Worm (Caenorhabditis elegans) whole organism, late embryonic: ENCODE measurements around the gene lgc-48.

Source experiments
- C38D4.7 ChIP-seq: fragments of 200-800 bp; sonication (Bioruptor generic); optimal IDR thresholded peaks from 2 replicates; lab custom pipeline; 2018; ENCODE audit warnings: mild to moderate bottlenecking, missing genetic modification characterization, moderate library complexity, missing compliant biosample characterization
- ama-1 ChIP-seq: fragments of 150-350 bp; optimal IDR thresholded peaks from 2 replicates; lab custom pipeline; 2014
- dmd-4 ChIP-seq: sonication (generic microtip); optimal IDR thresholded peaks from 2 replicates; lab custom pipeline; 2016; ENCODE audit warnings: borderline replicate concordance, missing genetic modification characterization, missing compliant biosample characterization
- npax-4 ChIP-seq: sonication (generic microtip); optimal IDR thresholded peaks from 2 replicates; lab custom pipeline; 2016; ENCODE audit warnings: missing genetic modification characterization, missing compliant biosample characterization
- pha-4 ChIP-seq: fragments of 150-350 bp; optimal IDR thresholded peaks from 2 replicates; lab custom pipeline; 2018; ENCODE audit warnings: missing biosample characterization, missing genetic modification reagents, missing genetic modification characterization

DNA sequence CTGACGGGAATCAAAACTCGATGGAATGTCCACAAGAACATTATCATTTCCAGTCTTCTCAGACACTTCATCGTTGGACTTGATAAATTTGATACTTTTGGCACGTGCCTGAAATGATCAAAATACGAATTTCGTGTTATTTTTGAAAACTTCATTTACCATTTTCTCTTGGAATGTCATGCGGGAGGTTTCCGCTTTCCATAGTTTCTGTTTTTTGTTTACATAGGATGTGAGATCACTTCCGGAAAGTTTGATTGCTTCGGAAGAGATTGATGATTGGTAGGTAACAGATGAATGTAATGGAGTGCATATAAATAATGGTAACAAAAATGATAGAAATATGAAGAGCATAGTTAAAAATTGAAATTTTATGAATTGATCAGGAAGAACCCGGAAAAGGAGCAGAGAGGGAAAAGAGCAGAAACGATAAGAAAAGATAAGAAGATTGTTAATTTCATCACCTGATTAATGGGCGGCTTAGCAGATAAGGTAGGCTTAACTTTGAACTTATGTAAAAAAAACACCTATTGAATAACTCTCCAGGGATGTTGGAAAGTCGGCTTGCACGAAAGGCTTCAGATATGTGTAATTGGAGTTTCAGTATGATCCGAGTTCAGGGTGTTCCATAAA, 17.7 kb downstream of the lgc-48 start, which contains the start of gene F32H5.1:
- TF ChIP-seq pha-4 (tag; lab: Kevin White, UChicago) (no peak), npax-4 (tag; lab: Kevin White, UChicago) (no peak), C38D4.7 (no peak), ama-1 (lab: Kevin White, UChicago) (no peak), dmd-4 (tag; lab: Kevin White, UChicago) (no peak)
